2 fruit fly cellular contexts compared by ENCODE assay signal in genomic region chrX:8785710-8786109, dm6.
TF ChIP-seq lines count a peak whose summit lies in the region.

No protein-coding gene starts in this region.

- no peak for TF ChIP-seq CTCF in whole organism, embryonic (GFP tag; optimal IDR thresholded peaks at IDR 0.05; lab: Kevin White, UChicago)

TF ChIP-seq in whole organism, embryonic, 481 proteins besides CTCF, POLR2A, EP300 and RAD21 (continues in another document):
- TF ChIP-seq zf30C (GFP tag; optimal IDR thresholded peaks at IDR 0.05; lab: Kevin White, UChicago) (no peak), CG10979 (tag; optimal IDR thresholded peaks at IDR 0.05; lab: Kevin White, UChicago) (no peak), Elba2 (GFP tag; optimal IDR thresholded peaks at IDR 0.05; lab: Kevin White, UChicago) (no peak), CG1603 (tag; optimal IDR thresholded peaks at IDR 0.05; lab: Kevin White, UChicago) (no peak), CG31441 (GFP tag; IDR thresholded peaks at IDR 0.05; lab: Robert Waterston, UW) (no peak), CG8290 (GFP tag; optimal IDR thresholded peaks at IDR 0.05; lab: Kevin White, UChicago) (peak; percentile 39), CG8290 (tag; optimal IDR thresholded peaks at IDR 0.05; lab: Kevin White, UChicago) (peak in 1 of 2 experiments; percentile 9), slp2 (GFP tag; optimal IDR thresholded peaks at IDR 0.05; lab: Kevin White, UChicago) (no peak), Spps (tag; optimal IDR thresholded peaks at IDR 0.05; lab: Kevin White, UChicago) (no peak), Awh (GFP tag; IDR thresholded peaks at IDR 0.05; lab: Robert Waterston, UW) (no peak), hbn (GFP tag; IDR thresholded peaks at IDR 0.05; lab: Robert Waterston, UW; ENCODE audit: partially characterized antibody) (no peak), CG1832 (GFP tag; optimal IDR thresholded peaks at IDR 0.05; lab: Kevin White, UChicago) (peak; percentile 50), Hmx (GFP tag; optimal IDR thresholded peaks at IDR 0.05; lab: Kevin White, UChicago) (no peak), CG14965 (GFP tag; optimal IDR thresholded peaks at IDR 0.05; lab: Kevin White, UChicago; ENCODE audit: borderline replicate concordance) (no peak), CG18476 (GFP tag; optimal IDR thresholded peaks at IDR 0.05; lab: Kevin White, UChicago) (no peak), dpn (GFP tag; optimal IDR thresholded peaks at IDR 0.05; lab: Kevin White, UChicago) (no peak), nerfin-2 (GFP tag; IDR thresholded peaks at IDR 0.05; lab: Robert Waterston, UW; ENCODE audit: partially characterized antibody) (no peak), Dref (GFP tag; IDR thresholded peaks at IDR 0.05; lab: Robert Waterston, UW) (no peak), CG17912 (GFP tag; optimal IDR thresholded peaks at IDR 0.05; lab: Kevin White, UChicago) (no peak), Nf-YC (tag; optimal IDR thresholded peaks at IDR 0.05; lab: Kevin White, UChicago) (peak; percentile 89), dati (GFP tag; IDR thresholded peaks at IDR 0.05; lab: Robert Waterston, UW) (no peak), CG11695 (GFP tag; IDR thresholded peaks at IDR 0.05; lab: Robert Waterston, UW) (no peak), Deaf1 (tag; optimal IDR thresholded peaks at IDR 0.05; lab: Kevin White, UChicago) (peak; percentile 50), repo (GFP tag; optimal IDR thresholded peaks at IDR 0.05; lab: Kevin White, UChicago) (no peak), Lim3 (GFP tag; IDR thresholded peaks at IDR 0.05; lab: Robert Waterston, UW) (no peak), luna (GFP tag; optimal IDR thresholded peaks at IDR 0.05; lab: Kevin White, UChicago) (no peak), CG10543 (GFP tag; optimal IDR thresholded peaks at IDR 0.05; lab: Kevin White, UChicago) (no peak), CG32532 (GFP tag; IDR thresholded peaks at IDR 0.05; lab: Robert Waterston, UW) (no peak), zen (tag; optimal IDR thresholded peaks at IDR 0.05; lab: Kevin White, UChicago) (no peak), D (optimal IDR thresholded peaks at IDR 0.05; lab: Kevin White, UChicago) (no peak), D (GFP tag; optimal IDR thresholded peaks at IDR 0.05; lab: Kevin White, UChicago) (no peak), bowl (GFP tag; IDR thresholded peaks at IDR 0.05; lab: Robert Waterston, UW) (no peak), Adf1 (GFP tag; IDR thresholded peaks at IDR 0.05; lab: Robert Waterston, UW) (peak; percentile 89), emc (GFP tag; optimal IDR thresholded peaks at IDR 0.05; lab: Kevin White, UChicago) (no peak), Nf-YB (GFP tag; optimal IDR thresholded peaks at IDR 0.05; lab: Kevin White, UChicago) (peak; percentile 87), CG2202 (tag; optimal IDR thresholded peaks at IDR 0.05; lab: Kevin White, UChicago) (no peak), Pdp1 (GFP tag; optimal IDR thresholded peaks at IDR 0.05; lab: Kevin White, UChicago) (no peak), CG6813 (GFP tag; optimal IDR thresholded peaks at IDR 0.05; lab: Kevin White, UChicago) (no peak), lbe (GFP tag; optimal IDR thresholded peaks at IDR 0.05; lab: Kevin White, UChicago) (no peak), prd (optimal IDR thresholded peaks at IDR 0.05; lab: Kevin White, UChicago) (no peak), prd (GFP tag; IDR thresholded peaks at IDR 0.05; lab: Robert Waterston, UW) (no peak), phol (tag; optimal IDR thresholded peaks at IDR 0.05; lab: Kevin White, UChicago) (peak; percentile 39), CG10321 (GFP tag; IDR thresholded peaks at IDR 0.05; lab: Robert Waterston, UW) (peak; percentile 43; the same call in 1 of the 2 replicates), CG4854 (GFP tag; optimal IDR thresholded peaks at IDR 0.05; lab: Kevin White, UChicago) (no peak), fd102C (GFP tag; optimal IDR thresholded peaks at IDR 0.05; lab: Kevin White, UChicago) (no peak), ewg (GFP tag; optimal IDR thresholded peaks at IDR 0.05; lab: Kevin White, UChicago) (peak; percentile 75), caup (GFP tag; optimal IDR thresholded peaks at IDR 0.05; lab: Kevin White, UChicago; ENCODE audit: severe bottlenecking) (no peak), CG4328 (GFP tag; optimal IDR thresholded peaks at IDR 0.05; lab: Kevin White, UChicago) (no peak)

TF ChIP-seq in whole organism, prepupa, 60 proteins besides CTCF, POLR2A, EP300 and RAD21:
- TF ChIP-seq Hr38 (GFP tag; optimal IDR thresholded peaks at IDR 0.05; lab: Kevin White, UChicago) (no peak), Eip78C (GFP tag; lab: Kevin White, UChicago) (peak; percentile 23), CG32006 (GFP tag; optimal IDR thresholded peaks at IDR 0.05; lab: Kevin White, UChicago) (no peak)
